Worm (Caenorhabditis elegans) whole organism, L1 larva: ENCODE data around the gene rpl-11.1.

Experiments
- C04F5.9 ChIP-seq: sonication (generic microtip); optimal IDR thresholded peaks from 2 replicates; lab custom pipeline; 2016; ENCODE audit warnings: missing genetic modification characterization, missing compliant biosample characterization
- C16A3.4 ChIP-seq: fragments of 150-350 bp; optimal IDR thresholded peaks from 2 replicates; lab custom pipeline; 2014; ENCODE audit warnings: missing biosample characterization, missing genetic modification characterization
- C34B4.2 ChIP-seq: sonication (generic microtip); optimal IDR thresholded peaks from 2 replicates; lab custom pipeline; 2017; ENCODE audit warnings: mild to moderate bottlenecking, missing genetic modification characterization, missing compliant biosample characterization
- F16B12.6 ChIP-seq: fragments of 150-350 bp; optimal IDR thresholded peaks from 2 replicates; lab custom pipeline; 2014; ENCODE audit warnings: missing biosample characterization, missing genetic modification characterization
- Y116A8C.19 ChIP-seq: sonication (generic microtip); optimal IDR thresholded peaks from 2 replicates; lab custom pipeline; 2016; ENCODE audit warnings: missing compliant biosample characterization, missing genetic modification characterization, borderline replicate concordance
- alr-1 ChIP-seq: fragments of 200-800 bp; sonication (Bioruptor generic); optimal IDR thresholded peaks from 2 replicates; lab custom pipeline; 2018; ENCODE audit warnings: borderline replicate concordance, mild to moderate bottlenecking, missing genetic modification characterization, missing compliant biosample characterization
- aly-2 ChIP-seq: fragments of 150-350 bp; optimal IDR thresholded peaks from 2 replicates; lab custom pipeline; 2014; ENCODE audit warnings: missing biosample characterization, missing genetic modification characterization
- ama-1 ChIP-seq: fragments of 150-350 bp; optimal IDR thresholded peaks from 2 replicates; lab custom pipeline; 2014
- blmp-1 ChIP-seq: fragments of 150-350 bp; optimal IDR thresholded peaks from 2 replicates; lab custom pipeline; 2014; ENCODE audit warnings: missing biosample characterization, missing genetic modification characterization
- ceh-90 ChIP-seq: sonication (generic microtip); optimal IDR thresholded peaks from 2 replicates; lab custom pipeline; 2016; ENCODE audit warnings: missing genetic modification characterization, missing compliant biosample characterization
- ces-1 ChIP-seq: fragments of 150-350 bp; optimal IDR thresholded peaks from 2 replicates; lab custom pipeline; 2014; ENCODE audit warnings: missing biosample characterization, missing genetic modification reagents, missing genetic modification characterization
- dsc-1 ChIP-seq: sonication (generic microtip); optimal IDR thresholded peaks from 2 replicates; lab custom pipeline; 2016; ENCODE audit warnings: mild to moderate bottlenecking, missing genetic modification characterization, missing compliant biosample characterization
- egl-13 ChIP-seq: sonication (generic microtip); optimal IDR thresholded peaks from 2 replicates; lab custom pipeline; 2016; ENCODE audit warnings: missing genotype, missing genetic modification reagents, missing genetic modification characterization, missing compliant biosample characterization
- elt-3 ChIP-seq, 6 experiments: fragments of 150-350 bp in 1 of 6; sonication (generic microtip); optimal IDR thresholded peaks; 2 replicates each; lab custom pipeline; 2017 to 2018; ENCODE audit warnings: missing biosample characterization in 6 of 6, missing genetic modification characterization in 6 of 6, inconsistent platforms in 1 of 6
- ets-5 ChIP-seq: fragments of 200-800 bp; sonication (Bioruptor generic); IDR thresholded peaks from 2 replicates; pipeline ENCODE4 v1.3.6; 2022; ENCODE audit warnings: missing genetic modification characterization, missing compliant biosample characterization
- fos-1 ChIP-seq: fragments of 150-350 bp; optimal IDR thresholded peaks from 2 replicates; lab custom pipeline; 2014; ENCODE audit warnings: missing biosample characterization, missing genetic modification characterization
- hlh-4 ChIP-seq: sonication (generic microtip); optimal IDR thresholded peaks from 2 replicates; lab custom pipeline; 2016; ENCODE audit warnings: mild to moderate bottlenecking, missing genetic modification characterization, missing compliant biosample characterization
- hpl-2 ChIP-seq: fragments of 150-350 bp; optimal IDR thresholded peaks from 2 replicates; lab custom pipeline; 2014; ENCODE audit warnings: missing biosample characterization, missing genetic modification reagents, missing genetic modification characterization
- jun-1 ChIP-seq: fragments of 150-350 bp; optimal IDR thresholded peaks from 2 replicates; lab custom pipeline; 2014; ENCODE audit warnings: missing biosample characterization, missing genetic modification reagents, missing genetic modification characterization
- lin-13 ChIP-seq: fragments of 150-350 bp; optimal IDR thresholded peaks from 2 replicates; lab custom pipeline; 2014; ENCODE audit warnings: missing biosample characterization, missing genetic modification reagents, missing genetic modification characterization
- lin-15B ChIP-seq: fragments of 150-350 bp; sonication (generic microtip); optimal IDR thresholded peaks from 3 replicates; lab custom pipeline; 2014; ENCODE audit warnings: missing biosample characterization, missing genetic modification characterization
- lin-35 ChIP-seq, 2 experiments: fragments of 150-350 bp; optimal IDR thresholded peaks; 2 replicates each; lab custom pipeline; 2014; ENCODE audit warnings: missing biosample characterization in 2 of 2, missing genetic modification characterization in 2 of 2, missing genetic modification reagents in 2 of 2
- lsy-2 ChIP-seq, 2 experiments: fragments of 150-350 bp; optimal IDR thresholded peaks; 2 replicates each; lab custom pipeline; 2014; ENCODE audit warnings: missing biosample characterization in 2 of 2, missing genetic modification characterization in 2 of 2
- mab-9 ChIP-seq: fragments of 200-800 bp; sonication (Bioruptor generic); IDR thresholded peaks from 2 replicates; pipeline ENCODE4 v1.3.6; 2022; ENCODE audit warnings: missing genetic modification reagents, missing genetic modification characterization, missing compliant biosample characterization
- mdl-1 ChIP-seq, 2 experiments: fragments of 150-350 bp; optimal IDR thresholded peaks; 2 replicates each; lab custom pipeline; 2014 to 2017; ENCODE audit warnings: missing biosample characterization in 2 of 2, missing genetic modification characterization in 2 of 2, inconsistent platforms in 1 of 2
- mef-2 ChIP-seq: fragments of 150-350 bp; optimal IDR thresholded peaks from 2 replicates; lab custom pipeline; 2014; ENCODE audit warnings: missing biosample characterization, missing genetic modification characterization
- mep-1 ChIP-seq: fragments of 150-350 bp; optimal IDR thresholded peaks from 2 replicates; lab custom pipeline; 2014; ENCODE audit warnings: missing biosample characterization, missing genetic modification characterization
- nhr-11 ChIP-seq: fragments of 150-350 bp; optimal IDR thresholded peaks from 2 replicates; lab custom pipeline; 2014; ENCODE audit warnings: missing biosample characterization, missing genetic modification characterization
- nhr-19 ChIP-seq: fragments of 200-800 bp; sonication (Bioruptor generic); conservative IDR thresholded peaks from 2 replicates; pipeline ENCODE4 v1.3.6; 2022; ENCODE audit warnings: missing genetic modification characterization, missing compliant biosample characterization
- nhr-28 ChIP-seq: fragments of 150-350 bp; optimal IDR thresholded peaks from 2 replicates; lab custom pipeline; 2014; ENCODE audit warnings: missing biosample characterization, missing genetic modification characterization
- nhr-71 ChIP-seq: sonication (generic microtip); optimal IDR thresholded peaks from 2 replicates; lab custom pipeline; 2016; ENCODE audit warnings: mild to moderate bottlenecking, missing genetic modification characterization, moderate library complexity, missing compliant biosample characterization
- nhr-77 ChIP-seq: fragments of 150-350 bp; optimal IDR thresholded peaks from 2 replicates; lab custom pipeline; 2014; ENCODE audit warnings: missing biosample characterization, missing genetic modification characterization
- nhr-85 ChIP-seq: sonication (generic microtip); peaks from one replicate; lab custom pipeline; 2016; ENCODE audit warnings: missing genetic modification characterization, inconsistent platforms, missing compliant biosample characterization
- nhr-90 ChIP-seq: sonication (generic microtip); optimal IDR thresholded peaks from 2 replicates; lab custom pipeline; 2016; ENCODE audit warnings: mild to moderate bottlenecking, missing genetic modification characterization, missing compliant biosample characterization; ENCODE audit not compliant: poor library complexity
- pax-3 ChIP-seq: fragments of 200-800 bp; sonication (Bioruptor generic); optimal IDR thresholded peaks from 2 replicates; lab custom pipeline; 2018; ENCODE audit warnings: mild to moderate bottlenecking, missing genetic modification characterization, moderate library complexity, missing compliant biosample characterization
- rnt-1 ChIP-seq: sonication (generic microtip); optimal IDR thresholded peaks from 2 replicates; lab custom pipeline; 2016; ENCODE audit warnings: mild to moderate bottlenecking, missing genetic modification characterization, moderate library complexity, missing compliant biosample characterization
- sptf-1 ChIP-seq: fragments of 150-350 bp; optimal IDR thresholded peaks from 2 replicates; lab custom pipeline; 2014; ENCODE audit warnings: missing biosample characterization, missing genetic modification characterization
- tbx-2 ChIP-seq: sonication (generic microtip); optimal IDR thresholded peaks from 2 replicates; lab custom pipeline; 2016; ENCODE audit warnings: missing genetic modification characterization, missing compliant biosample characterization
- unc-130 ChIP-seq: fragments of 150-350 bp; optimal IDR thresholded peaks from 2 replicates; lab custom pipeline; 2017; ENCODE audit warnings: missing biosample characterization, missing genetic modification characterization, inconsistent platforms
- vab-15 ChIP-seq: sonication (generic microtip); optimal IDR thresholded peaks from 2 replicates; lab custom pipeline; 2017; ENCODE audit warnings: missing genotype, mild to moderate bottlenecking, missing genetic modification characterization, missing compliant biosample characterization
- xbp-1 ChIP-seq: sonication (generic microtip); optimal IDR thresholded peaks from 2 replicates; lab custom pipeline; 2016; ENCODE audit warnings: missing genetic modification characterization, missing compliant biosample characterization
- zip-4 ChIP-seq: fragments of 200-800 bp; sonication (Bioruptor generic); optimal IDR thresholded peaks from 2 replicates; lab custom pipeline; 2018; ENCODE audit warnings: mild to moderate bottlenecking, missing genetic modification characterization, moderate library complexity, missing compliant biosample characterization
- ztf-11 ChIP-seq, 2 experiments: sonication (generic microtip); optimal IDR thresholded peaks; 2 replicates each; lab custom pipeline; 2016 to 2017; ENCODE audit warnings: missing genetic modification characterization in 2 of 2, missing biosample characterization in 1 of 2, missing compliant biosample characterization in 1 of 2
- ztf-4 ChIP-seq: fragments of 150-350 bp; optimal IDR thresholded peaks from 2 replicates; lab custom pipeline; 2014; ENCODE audit warnings: missing biosample characterization, missing genetic modification characterization

The rpl-11.1 gene

DNA sequence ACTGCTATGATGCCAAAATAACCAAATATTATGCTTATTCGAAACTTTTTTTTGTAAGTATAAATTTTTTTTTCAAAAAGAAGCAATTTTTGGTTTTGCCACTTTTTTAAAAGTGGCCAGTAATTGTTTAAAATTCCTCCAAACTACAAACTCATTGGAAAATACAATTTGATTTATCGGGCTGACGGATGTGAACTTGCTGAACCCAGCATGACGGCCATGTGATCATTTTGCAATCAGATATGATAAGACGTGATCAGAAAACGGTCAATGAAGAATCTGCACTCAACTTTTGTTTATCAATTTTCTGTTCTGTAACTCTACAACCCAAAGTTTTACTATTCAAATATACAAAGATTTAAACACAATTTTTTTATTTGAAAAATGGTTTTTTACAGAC, 20.5 kb upstream of the rpl-11.1 start (continued):
- TF ChIP-seq tbx-2 (tag; lab: Kevin White, UChicago) (no peak), vab-15 (tag; lab: Kevin White, UChicago) (no peak), ceh-90 (tag; lab: Kevin White, UChicago) (no peak), F16B12.6 (tag; lab: Kevin White, UChicago) (no peak), ztf-4 (tag; lab: Kevin White, UChicago) (no peak), nhr-90 (peak; percentile 2), mab-9 (GFP tag; lab: Robert Waterston, UW) (no peak), egl-13 (tag; lab: Kevin White, UChicago) (no peak), mef-2 (no peak), blmp-1 (tag; lab: Kevin White, UChicago) (peak; percentile 68), C34B4.2 (tag; lab: Kevin White, UChicago) (no peak), nhr-85 (tag; lab: Kevin White, UChicago) (peak; percentile 21), unc-130 (tag; lab: Kevin White, UChicago) (peak; percentile 39), dsc-1 (tag; lab: Kevin White, UChicago) (no peak), lsy-2 (tag; optimal IDR thresholded peaks at IDR 0.05; lab: Kevin White, UChicago) (peak in 1 of 2 experiments; percentile 11), lin-15B (tag; lab: Kevin White, UChicago) (no peak), pax-3 (tag; lab: Kevin White, UChicago) (no peak), nhr-77 (tag; lab: Kevin White, UChicago) (no peak), C04F5.9 (tag; lab: Kevin White, UChicago) (no peak), xbp-1 (tag; lab: Kevin White, UChicago) (no peak), alr-1 (tag; lab: Kevin White, UChicago) (no peak), nhr-11 (tag; lab: Kevin White, UChicago) (no peak), ama-1 (lab: Kevin White, UChicago) (no peak), sptf-1 (tag; lab: Kevin White, UChicago) (no peak), nhr-19 (GFP tag; lab: Robert Waterston, UW) (peak; percentile 40), rnt-1 (tag; lab: Kevin White, UChicago) (no peak), C16A3.4 (tag; lab: Kevin White, UChicago) (no peak), mep-1 (tag; lab: Kevin White, UChicago) (no peak), zip-4 (GFP tag; lab: Kevin White, UChicago) (no peak), fos-1 (tag; lab: Kevin White, UChicago) (no peak), lin-13 (no peak), ces-1 (GFP tag; lab: Kevin White, UChicago) (no peak), jun-1 (tag; lab: Kevin White, UChicago) (no peak), lin-35 (GFP tag; optimal IDR thresholded peaks at IDR 0.05; lab: Kevin White, UChicago) (peak in 1 of 2 experiments; percentile 25), nhr-28 (tag; lab: Kevin White, UChicago) (no peak), Y116A8C.19 (tag; lab: Kevin White, UChicago) (no peak), hpl-2 (GFP tag; lab: Kevin White, UChicago) (no peak), aly-2 (tag; lab: Kevin White, UChicago) (no peak), ets-5 (GFP tag; lab: Robert Waterston, UW) (no peak), ztf-11 (tag; optimal IDR thresholded peaks at IDR 0.05; lab: Kevin White, UChicago) (no peak), hlh-4 (tag; lab: Kevin White, UChicago) (no peak), mdl-1 (tag; optimal IDR thresholded peaks at IDR 0.05; lab: Kevin White, UChicago) (peak in 1 of 2 experiments; percentile 52)

DNA sequence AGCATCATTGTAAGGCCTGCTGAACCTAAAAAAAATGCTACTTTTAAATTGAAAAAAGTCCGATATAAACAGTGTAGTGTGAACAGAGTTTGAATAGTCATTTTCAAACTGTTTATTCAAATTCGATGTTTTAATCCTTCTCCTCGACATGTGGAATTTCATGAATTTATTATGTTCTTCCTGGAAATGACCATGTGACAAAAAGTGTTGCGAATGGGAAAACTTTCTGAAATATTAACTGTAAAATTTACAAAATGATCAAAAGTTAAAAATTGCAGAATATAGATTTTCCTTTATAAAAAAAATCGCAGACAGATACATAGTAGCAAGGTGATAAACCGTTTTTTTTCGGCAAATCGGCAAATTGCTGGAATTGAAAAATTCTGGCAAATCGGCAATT, 19.5 kb upstream of the rpl-11.1 start, which contains the start of gene T22F3.8:
T22F3.8 (minus strand) TSS at position 101 of the 400 bp plus-strand sequence.
- no peak for TF ChIP-seq elt-3 (tag; optimal IDR thresholded peaks at IDR 0.05; lab: Kevin White, UChicago)
- no peak for TF ChIP-seq nhr-71 (tag; lab: Kevin White, UChicago)
- no peak for TF ChIP-seq ztf-11 (tag; optimal IDR thresholded peaks at IDR 0.05; lab: Kevin White, UChicago)
